Worm (Caenorhabditis elegans) whole organism, L1 larva: ENCODE data around the gene smex-1.

Source experiments
- efl-1 ChIP-seq, 4 experiments: fragments of 150-350 bp; optimal IDR thresholded peaks in 3 of 4; peaks in 1 of 4; 1 replicate in 1 of 4; 2 replicates in 3 of 4; lab custom pipeline; 2014; ENCODE audit warnings: missing biosample characterization in 2 of 4, missing genetic modification characterization in 2 of 4, missing genetic modification reagents in 2 of 4
- egl-13 ChIP-seq: sonication (generic microtip); optimal IDR thresholded peaks from 2 replicates; lab custom pipeline; 2016; ENCODE audit warnings: missing genotype, missing genetic modification reagents, missing genetic modification characterization, missing compliant biosample characterization
- isw-1 ChIP-seq: fragments of 200-800 bp; sonication (Bioruptor generic); IDR thresholded peaks from 2 replicates; pipeline ENCODE4 v1.3.6; 2022; ENCODE audit warnings: missing genetic modification characterization, missing compliant biosample characterization
- lin-15B ChIP-seq: fragments of 150-350 bp; sonication (generic microtip); optimal IDR thresholded peaks from 3 replicates; lab custom pipeline; 2014; ENCODE audit warnings: missing biosample characterization, missing genetic modification characterization
- nhr-11 ChIP-seq: fragments of 150-350 bp; optimal IDR thresholded peaks from 2 replicates; lab custom pipeline; 2014; ENCODE audit warnings: missing biosample characterization, missing genetic modification characterization
- nhr-12 ChIP-seq: sonication (generic microtip); optimal IDR thresholded peaks from 2 replicates; lab custom pipeline; 2017; ENCODE audit warnings: missing biosample characterization, missing genetic modification characterization
- nhr-76 ChIP-seq: sonication (generic microtip); optimal IDR thresholded peaks from 2 replicates; lab custom pipeline; 2017; ENCODE audit warnings: missing biosample characterization, missing genetic modification characterization
- pag-3 ChIP-seq: sonication (generic microtip); optimal IDR thresholded peaks from 2 replicates; lab custom pipeline; 2017; ENCODE audit warnings: missing genetic modification characterization, mild to moderate bottlenecking, missing compliant biosample characterization, antibody characterized with exemption, borderline replicate concordance; ENCODE audit not compliant: insufficient read depth
- unc-130 ChIP-seq: fragments of 150-350 bp; optimal IDR thresholded peaks from 2 replicates; lab custom pipeline; 2017; ENCODE audit warnings: missing biosample characterization, missing genetic modification characterization, inconsistent platforms

ce11 chrV:8281646-8282045 is 14.1 kb downstream of the smex-1 start:
- TF ChIP-seq nhr-76, result no peak
- TF ChIP-seq lin-15B (tag; lab: Kevin White, UChicago), result no peak
- TF ChIP-seq egl-13 (tag; lab: Kevin White, UChicago), result no peak
- TF ChIP-seq nhr-12 (tag; lab: Kevin White, UChicago), result no peak
- TF ChIP-seq isw-1 (GFP tag; lab: Robert Waterston, UW), result no peak
- TF ChIP-seq efl-1 (optimal IDR thresholded peaks at IDR 0.05; lab: Kevin White, UChicago), result no peak
- TF ChIP-seq efl-1 (GFP tag; optimal IDR thresholded peaks at IDR 0.05 in 1 of 2; lab: Kevin White, UChicago), result peak in 1 of 2 experiments; percentile 89
- TF ChIP-seq unc-130 (tag; lab: Kevin White, UChicago), result no peak
- TF ChIP-seq nhr-11 (tag; lab: Kevin White, UChicago), result no peak
- TF ChIP-seq pag-3 (tag; lab: Kevin White, UChicago), result no peak
